Fruit fly (Drosophila melanogaster): ENCODE data around the gene CG42717.

Gene CG42717

DNA sequence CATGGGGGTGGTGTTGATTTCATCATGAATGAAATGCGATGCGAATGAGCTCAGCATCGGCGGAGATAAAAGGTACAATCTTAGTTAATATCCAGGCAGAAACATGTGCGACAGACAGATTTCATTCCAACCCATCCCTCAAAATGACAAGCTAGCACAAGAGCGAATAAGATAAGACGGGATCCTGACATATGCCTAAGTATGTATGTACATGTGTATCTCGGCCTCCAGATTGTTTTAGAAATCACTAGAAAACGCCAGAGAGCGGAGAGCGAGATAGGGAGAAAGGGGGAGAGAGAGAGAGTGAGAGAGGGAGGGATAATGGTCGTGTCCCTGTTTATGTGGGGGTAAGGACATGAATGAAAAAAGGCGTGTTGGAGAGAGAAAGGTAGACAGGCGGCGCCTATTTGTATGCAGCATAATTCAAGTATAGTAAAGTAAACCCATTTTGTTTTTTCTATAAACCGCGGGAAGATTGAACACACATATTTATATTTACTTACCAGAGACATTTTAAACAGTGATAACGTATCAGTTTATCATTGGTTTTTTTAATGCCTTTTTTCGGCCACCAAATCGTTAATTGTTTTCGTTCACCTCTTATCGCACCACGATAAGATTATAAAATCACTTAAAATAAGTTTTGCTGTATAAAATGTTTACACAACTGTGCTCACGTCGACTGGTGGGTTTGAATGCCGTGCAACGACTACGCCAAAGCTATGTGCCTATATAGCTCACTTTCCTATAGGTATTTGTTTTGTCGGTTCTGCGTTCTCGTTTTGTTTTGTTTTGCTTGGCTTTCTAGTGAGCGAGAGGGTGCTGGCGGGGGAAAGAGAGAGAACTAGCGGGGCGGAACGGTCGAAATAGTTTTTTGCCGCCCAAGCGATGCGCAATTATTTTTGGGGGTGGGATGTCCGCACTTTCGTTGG lies 17.2 kb upstream of the CG42717 start (continued):
- TF ChIP-seq en (GFP tag; optimal IDR thresholded peaks at IDR 0.05): peak; percentile 5
- no peak for TF ChIP-seq p53 (GFP tag; optimal IDR thresholded peaks at IDR 0.05)
- TF ChIP-seq gfzf (GFP tag; optimal IDR thresholded peaks at IDR 0.05): no peak
- peak; percentile 64 for TF ChIP-seq nom (GFP tag; optimal IDR thresholded peaks at IDR 0.05)
- peak; percentile 87 for TF ChIP-seq CG10543 (GFP tag; optimal IDR thresholded peaks at IDR 0.05)
- peak; percentile 73 for TF ChIP-seq kni (GFP tag; optimal IDR thresholded peaks at IDR 0.05)
- no peak for TF ChIP-seq bowl (GFP tag; IDR thresholded peaks at IDR 0.05)
- no peak for TF ChIP-seq wdn (GFP tag; IDR thresholded peaks at IDR 0.05)
- no peak for TF ChIP-seq peb (GFP tag; IDR thresholded peaks at IDR 0.05)
- peak; percentile 19; the same call in 1 of the 2 replicates for TF ChIP-seq unc-4 (GFP tag; IDR thresholded peaks at IDR 0.05; ENCODE audit: partially characterized antibody)
- peak in 1 of 2 experiments; percentile 10 for TF ChIP-seq dpn (GFP tag; optimal IDR thresholded peaks at IDR 0.05)
- TF ChIP-seq CG7372 (GFP tag; IDR thresholded peaks at IDR 0.05): no peak
- no peak for TF ChIP-seq CG3726 (GFP tag; IDR thresholded peaks at IDR 0.05)
- TF ChIP-seq Sry-δ (GFP tag; optimal IDR thresholded peaks at IDR 0.05): no peak
- TF ChIP-seq CG2889 (GFP tag; IDR thresholded peaks at IDR 0.05): no peak
- no peak; the same call in 1 of the 2 replicates for TF ChIP-seq CG14014 (GFP tag; IDR thresholded peaks at IDR 0.05)
- peak; percentile 75 for TF ChIP-seq Dbx (GFP tag; IDR thresholded peaks at IDR 0.05)
- no peak for TF ChIP-seq crp (GFP tag; optimal IDR thresholded peaks at IDR 0.05)
- no peak for TF ChIP-seq CG6683 (GFP tag; optimal IDR thresholded peaks at IDR 0.05)
- no peak for TF ChIP-seq CG11085 (GFP tag; IDR thresholded peaks at IDR 0.05)
- TF ChIP-seq chinmo (GFP tag; IDR thresholded peaks at IDR 0.05; ENCODE audit: partially characterized antibody): 0 out of 4 replicates have a peak, but pooled peaks have one; percentile 11
- TF ChIP-seq Atf-2 (GFP tag; optimal IDR thresholded peaks at IDR 0.05): no peak
- peak; percentile 57 for TF ChIP-seq CG15601 (tag; optimal IDR thresholded peaks at IDR 0.05)
- no peak for TF ChIP-seq CG10267 (tag; optimal IDR thresholded peaks at IDR 0.05)
- TF ChIP-seq CG1603 (tag; optimal IDR thresholded peaks at IDR 0.05): peak; percentile 10
- TF ChIP-seq CG7987 (GFP tag; optimal IDR thresholded peaks at IDR 0.05): peak; percentile 14
- peak; percentile 58 for TF ChIP-seq BtbVII (GFP tag; optimal IDR thresholded peaks at IDR 0.05)
- TF ChIP-seq dan (GFP tag; IDR thresholded peaks at IDR 0.05): no peak
- no peak for TF ChIP-seq Bteb2 (GFP tag; optimal IDR thresholded peaks at IDR 0.05)
- peak; percentile 37 for TF ChIP-seq pros (GFP tag; optimal IDR thresholded peaks at IDR 0.05)
- TF ChIP-seq Dip3 (GFP tag; optimal IDR thresholded peaks at IDR 0.05): no peak
- no peak for TF ChIP-seq pan (optimal IDR thresholded peaks at IDR 0.05)
- peak in 1 of 2 experiments; percentile 37 for TF ChIP-seq pan (GFP tag; optimal IDR thresholded peaks at IDR 0.05 in 1 of 2, IDR thresholded peaks at IDR 0.05 in 1 of 2)
- peak; percentile 34 for TF ChIP-seq CG17385 (GFP tag; optimal IDR thresholded peaks at IDR 0.05)
- TF ChIP-seq phol (tag; optimal IDR thresholded peaks at IDR 0.05): peak; percentile 24
- no peak for TF ChIP-seq Hmx (GFP tag; optimal IDR thresholded peaks at IDR 0.05)
- no peak for TF ChIP-seq Abd-B (GFP tag; optimal IDR thresholded peaks at IDR 0.05)
- TF ChIP-seq CG18011 (GFP tag; optimal IDR thresholded peaks at IDR 0.05): no peak
- TF ChIP-seq CG1647 (GFP tag; optimal IDR thresholded peaks at IDR 0.05): no peak
- peak; percentile 21 for TF ChIP-seq gcm (GFP tag; optimal IDR thresholded peaks at IDR 0.05)
- no peak for TF ChIP-seq ap (GFP tag; IDR thresholded peaks at IDR 0.05)
- no peak for TF ChIP-seq shn (GFP tag; optimal IDR thresholded peaks at IDR 0.05)
- no peak for TF ChIP-seq ttk (GFP tag; IDR thresholded peaks at IDR 0.05)
- no peak for TF ChIP-seq CG4424 (GFP tag; optimal IDR thresholded peaks at IDR 0.05)
- no peak for TF ChIP-seq Atf3 (GFP tag; optimal IDR thresholded peaks at IDR 0.05)
- peak; percentile 35 for TF ChIP-seq dmrt99B (tag; optimal IDR thresholded peaks at IDR 0.05)
- TF ChIP-seq cas (GFP tag; IDR thresholded peaks at IDR 0.05): 0 out of 2 replicates have a peak, but pooled peaks have one; percentile 19
- TF ChIP-seq CG4820 (GFP tag; optimal IDR thresholded peaks at IDR 0.05): no peak

All from whole organism, embryonic.